Fruit fly (Drosophila melanogaster) whole organism: ENCODE results near the gene CG16865.

ENCODE experiments used
- CG8478 ChIP-seq: fragments of >200 bp; optimal IDR thresholded peaks from 2 replicates; lab custom pipeline; 2018; ENCODE audit warnings: inconsistent platforms
- Dll ChIP-seq: fragments of >200 bp; optimal IDR thresholded peaks from 2 replicates; lab custom pipeline; 2017
- EcR ChIP-seq, 2 experiments: fragments of >200 bp; optimal IDR thresholded peaks; 2 replicates each; lab custom pipeline; 2017; ENCODE audit warnings: missing biosample characterization in 2 of 2, missing genetic modification characterization in 2 of 2, missing genetic modification reagents in 2 of 2
- pan ChIP-seq: fragments of >200 bp; optimal IDR thresholded peaks from 2 replicates; lab custom pipeline; 2017
- psq ChIP-seq: fragments of >200 bp; optimal IDR thresholded peaks from 2 replicates; lab custom pipeline; 2017
- usp ChIP-seq: fragments of >200 bp; optimal IDR thresholded peaks from 2 replicates; lab custom pipeline; 2017; ENCODE audit warnings: missing biosample characterization, missing genetic modification characterization, mixed read lengths

CG16865 gene

DNA sequence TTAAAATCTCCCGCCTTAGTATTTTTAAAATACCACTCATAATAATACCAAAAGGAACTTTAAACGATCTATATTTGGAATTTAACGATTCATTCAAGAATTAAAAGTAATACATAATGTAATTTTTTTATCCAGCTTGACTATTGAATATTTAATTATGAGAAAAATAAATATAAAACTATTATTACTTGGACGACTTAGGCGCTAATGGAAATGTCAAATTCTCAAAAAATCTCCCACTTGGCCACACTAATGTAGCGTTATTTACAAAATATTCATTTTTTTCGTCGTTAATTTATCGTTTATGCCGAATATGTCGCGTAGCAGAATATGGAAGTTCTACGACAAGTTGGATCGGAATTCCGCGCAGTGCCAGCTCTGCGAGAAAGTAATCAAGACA, 20.6 kb upstream of the CG16865 start, which contains the start of gene CG16863:
TSS of gene CG16863 (plus strand) at position 245 of the 400 bp plus-strand sequence.
- no peak for TF ChIP-seq EcR (GFP tag; optimal IDR thresholded peaks at IDR 0.05; lab: Kevin White, UChicago)
- TF ChIP-seq Dll (lab: Kevin White, UChicago) = no peak
- no peak for TF ChIP-seq CG8478

DNA sequence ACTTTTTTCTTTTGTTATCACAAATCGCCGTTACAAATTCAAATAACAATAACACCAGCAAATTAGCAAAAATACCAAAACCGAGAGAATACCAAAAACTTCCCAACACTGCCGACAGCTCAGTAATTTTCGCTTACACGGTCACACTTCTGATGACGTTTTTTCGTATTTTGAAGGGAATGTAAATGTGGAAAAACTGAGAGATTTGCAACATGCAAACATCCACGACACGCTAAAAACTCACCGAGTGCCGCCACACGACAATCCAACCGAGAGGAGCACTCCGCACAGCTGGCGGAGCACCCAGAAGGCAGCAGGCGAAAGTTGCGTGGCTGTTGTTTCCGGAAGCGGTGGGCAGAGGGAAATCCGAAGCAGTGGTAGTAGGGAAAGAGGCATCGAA, 17.9 kb upstream of the CG16865 start, which contains the start of gene Sec71:
TSS of gene Sec71 (plus strand) at position 117 of the 400 bp plus-strand sequence.
- TF ChIP-seq Dll (lab: Kevin White, UChicago) (no peak), EcR (GFP tag; optimal IDR thresholded peaks at IDR 0.05; lab: Kevin White, UChicago) (no peak)

DNA sequence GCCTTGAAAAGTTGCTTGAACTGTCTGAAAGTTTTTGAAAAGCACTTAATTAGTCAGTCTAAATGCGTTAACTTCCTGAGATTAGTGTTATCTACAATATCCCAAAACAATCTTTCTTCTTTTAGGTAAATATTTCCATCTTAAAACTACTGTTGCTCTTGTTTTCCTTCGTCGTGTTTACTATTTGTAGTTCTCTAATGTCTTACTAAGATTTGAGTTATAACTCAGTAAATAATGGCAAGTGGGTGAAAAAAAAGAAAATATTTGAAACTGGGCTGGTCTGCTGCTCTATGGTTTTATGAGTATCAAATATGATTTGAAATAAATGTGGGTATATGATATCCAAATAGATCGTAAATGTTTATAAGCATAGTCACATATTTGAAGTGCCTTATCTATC, 10.2 kb upstream of the CG16865 start:
- TF ChIP-seq usp (GFP tag; lab: Kevin White, UChicago) (no peak), Dll (lab: Kevin White, UChicago) (no peak), pan (lab: Kevin White, UChicago) (no peak), EcR (GFP tag; optimal IDR thresholded peaks at IDR 0.05; lab: Kevin White, UChicago) (no peak), CG8478 (no peak), psq (lab: Kevin White, UChicago) (no peak)

DNA sequence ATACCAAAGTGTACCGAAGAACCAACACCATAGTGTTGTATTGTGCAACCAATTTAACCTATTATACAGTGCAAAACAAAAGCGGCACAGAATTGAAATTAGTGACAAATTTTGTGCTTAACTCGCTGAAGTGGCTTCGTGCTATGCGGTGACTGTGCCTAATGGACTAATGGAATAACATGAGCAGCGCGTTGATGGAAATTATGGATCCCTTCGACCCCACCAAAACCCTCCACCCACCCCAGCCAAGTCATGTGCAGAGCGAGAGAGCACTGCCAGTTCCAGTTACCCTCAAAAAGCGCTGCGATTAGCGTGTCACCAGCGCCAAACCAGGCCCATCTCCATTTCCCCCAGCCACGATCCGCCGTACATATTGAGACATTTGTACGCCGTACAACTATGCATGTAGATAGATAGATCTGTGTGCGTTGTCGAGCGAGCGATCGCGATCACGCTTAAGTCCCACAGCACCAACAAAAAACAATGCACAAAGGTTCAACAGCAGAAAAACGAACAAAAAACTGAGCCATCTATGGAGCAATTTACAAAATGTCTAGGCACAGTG, 9.2 kb upstream of the CG16865 start:
- TF ChIP-seq usp (GFP tag; lab: Kevin White, UChicago) = no peak
- no peak for TF ChIP-seq pan (lab: Kevin White, UChicago)
- no peak for TF ChIP-seq psq (lab: Kevin White, UChicago)
- no peak for TF ChIP-seq Dll (lab: Kevin White, UChicago)
- no peak for TF ChIP-seq EcR (GFP tag; optimal IDR thresholded peaks at IDR 0.05; lab: Kevin White, UChicago)
- TF ChIP-seq CG8478 = no peak

DNA sequence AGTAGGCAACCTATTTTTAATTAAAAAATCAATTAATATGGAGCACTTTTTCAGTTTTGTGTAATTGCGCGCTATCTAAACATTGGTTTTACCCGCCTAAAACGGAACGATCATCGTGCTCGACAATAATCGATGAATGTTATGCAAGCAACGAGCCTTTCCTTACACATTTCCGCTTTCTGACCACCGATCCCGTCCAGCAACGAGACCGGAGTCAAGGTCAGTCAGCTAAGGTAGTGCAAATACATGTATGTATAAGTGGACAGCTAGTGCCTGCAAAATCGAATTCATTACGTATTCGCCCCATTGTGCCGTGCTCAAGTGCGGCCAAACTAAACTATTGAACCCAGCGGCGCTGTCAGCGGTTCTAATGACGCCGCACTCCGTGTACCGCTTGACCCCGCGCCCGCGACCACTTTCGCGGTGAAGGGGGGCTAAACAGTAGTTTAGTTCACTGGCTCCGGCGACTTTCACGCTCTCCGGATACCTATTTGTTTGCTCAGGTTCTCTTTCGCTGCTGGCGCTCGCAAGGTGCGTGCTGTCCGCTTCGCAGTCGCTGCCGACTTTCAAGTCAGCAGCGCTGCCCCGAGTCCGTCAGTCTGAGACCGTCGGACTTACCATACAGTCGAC, 8.2 kb upstream of the CG16865 start, which contains the start of gene CAH1:
TSS of gene CAH1 (plus strand) at position 595 of the 630 bp plus-strand sequence.
- TF ChIP-seq pan (lab: Kevin White, UChicago) (no peak), psq (lab: Kevin White, UChicago) (no peak), CG8478 (no peak), Dll (lab: Kevin White, UChicago) (no peak), EcR (GFP tag; optimal IDR thresholded peaks at IDR 0.05; lab: Kevin White, UChicago) (no peak), usp (GFP tag; lab: Kevin White, UChicago) (no peak)

DNA sequence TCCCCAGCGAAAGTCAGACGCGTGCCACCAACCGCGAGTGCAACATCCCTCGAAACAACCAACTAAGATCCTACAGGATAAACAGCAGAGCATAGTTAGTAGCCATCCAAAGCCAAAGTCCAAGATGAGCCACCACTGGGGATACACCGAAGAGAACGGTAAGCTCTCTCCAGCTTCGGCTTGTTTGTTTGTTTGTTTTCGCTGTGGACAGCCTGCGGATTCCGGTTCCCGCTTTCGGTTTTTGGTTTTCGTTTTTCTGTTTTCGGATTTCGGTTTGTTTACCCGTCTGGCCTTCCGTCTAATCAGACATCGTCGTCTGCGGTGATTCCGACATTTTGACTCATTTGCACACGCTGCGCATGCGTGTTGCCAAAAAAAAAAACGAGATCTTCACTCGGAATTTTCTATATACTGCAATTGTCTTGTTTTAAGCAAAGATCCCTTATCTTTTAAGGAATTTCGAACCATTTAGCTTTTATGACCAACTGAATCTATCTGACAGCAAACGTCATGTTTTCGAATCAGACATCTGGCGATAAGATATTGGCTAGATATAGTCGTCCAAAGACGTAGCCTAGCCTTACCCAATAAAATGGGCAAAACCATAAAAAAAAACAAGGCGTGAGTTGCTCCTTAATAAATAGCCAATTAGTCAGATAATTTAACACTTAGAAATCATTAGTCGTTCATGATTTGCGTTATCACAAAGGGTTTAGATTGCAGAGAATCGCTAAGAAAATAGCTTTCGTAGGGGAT, 7.3 kb upstream of the CG16865 start:
- no peak for TF ChIP-seq CG8478
- no peak for TF ChIP-seq pan (lab: Kevin White, UChicago)
- TF ChIP-seq Dll (lab: Kevin White, UChicago) = no peak
- TF ChIP-seq usp (GFP tag; lab: Kevin White, UChicago) = no peak
- TF ChIP-seq EcR (GFP tag; optimal IDR thresholded peaks at IDR 0.05; lab: Kevin White, UChicago) = no peak
- no peak for TF ChIP-seq psq (lab: Kevin White, UChicago)

DNA sequence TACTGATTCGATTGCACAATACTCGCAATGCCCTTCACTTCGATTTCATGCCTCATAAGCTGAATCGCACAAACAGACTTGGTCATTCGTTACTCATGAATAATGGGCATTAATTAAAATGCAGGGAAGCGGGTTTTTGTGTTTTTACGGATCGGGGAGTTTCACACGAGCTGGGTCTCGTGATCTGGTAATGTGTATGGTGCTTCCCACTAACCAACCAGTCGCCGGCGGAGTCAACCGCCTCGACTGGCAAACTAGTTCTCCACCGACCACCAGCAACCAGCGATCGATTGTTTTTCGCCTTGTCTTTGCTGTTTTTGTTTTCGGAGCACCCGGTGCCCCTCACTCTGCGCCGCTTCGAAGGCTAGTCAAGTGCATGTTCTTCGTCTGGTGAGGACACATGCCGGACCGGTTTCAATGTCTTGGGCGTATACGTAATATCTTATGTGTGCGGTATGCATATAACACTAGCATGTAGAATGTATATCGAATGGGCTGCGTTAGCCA, 6.7 kb upstream of the CG16865 start:
- TF ChIP-seq psq (lab: Kevin White, UChicago) (no peak), EcR (GFP tag; optimal IDR thresholded peaks at IDR 0.05; lab: Kevin White, UChicago) (no peak), CG8478 (no peak), pan (lab: Kevin White, UChicago) (no peak), Dll (lab: Kevin White, UChicago) (no peak), usp (GFP tag; lab: Kevin White, UChicago) (no peak)

DNA sequence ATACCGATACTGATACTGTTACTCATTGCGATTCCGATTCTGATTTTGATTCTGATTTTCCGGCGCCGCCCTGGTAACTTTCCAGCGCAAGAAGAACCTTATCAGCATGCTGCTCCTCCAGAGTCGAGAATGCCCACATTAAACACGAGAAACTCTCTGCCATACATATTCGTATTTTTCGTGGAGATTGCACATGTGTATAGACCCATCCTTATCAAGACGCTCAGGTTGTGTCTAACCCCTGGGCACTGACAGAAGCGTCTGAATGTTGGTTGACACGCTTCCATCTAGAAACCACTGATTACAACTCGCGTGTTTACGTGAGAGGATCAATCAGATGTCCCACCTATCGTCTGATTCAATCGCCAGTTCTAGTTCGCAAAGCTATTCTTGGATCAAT, 6.2 kb upstream of the CG16865 start:
- TF ChIP-seq usp (GFP tag; lab: Kevin White, UChicago) (no peak), Dll (lab: Kevin White, UChicago) (no peak), CG8478 (no peak), psq (lab: Kevin White, UChicago) (no peak), pan (lab: Kevin White, UChicago) (no peak), EcR (GFP tag; optimal IDR thresholded peaks at IDR 0.05; lab: Kevin White, UChicago) (no peak)

DNA sequence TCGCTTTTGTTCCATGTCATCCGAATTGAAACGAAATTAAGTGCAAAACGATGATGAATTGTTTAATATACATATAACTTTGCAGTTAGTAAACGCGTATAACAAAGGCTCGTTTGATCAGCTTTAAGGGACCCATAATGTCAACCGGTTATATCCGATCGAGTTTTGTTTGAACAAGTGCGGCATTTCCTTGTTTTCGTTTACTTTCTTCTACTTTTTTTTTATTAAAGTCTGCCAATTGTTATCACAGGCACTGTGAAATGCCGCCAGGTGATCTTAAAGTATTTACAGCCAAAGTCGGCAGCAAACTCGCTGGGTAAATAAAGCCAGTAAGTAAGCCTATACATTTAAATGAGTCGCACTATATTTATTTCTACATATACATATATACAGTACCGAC, 4.2 kb upstream of the CG16865 start:
- no peak for TF ChIP-seq psq (lab: Kevin White, UChicago)
- no peak for TF ChIP-seq EcR (GFP tag; optimal IDR thresholded peaks at IDR 0.05; lab: Kevin White, UChicago)
- no peak for TF ChIP-seq pan (lab: Kevin White, UChicago)
- TF ChIP-seq usp (GFP tag; lab: Kevin White, UChicago) = no peak

DNA sequence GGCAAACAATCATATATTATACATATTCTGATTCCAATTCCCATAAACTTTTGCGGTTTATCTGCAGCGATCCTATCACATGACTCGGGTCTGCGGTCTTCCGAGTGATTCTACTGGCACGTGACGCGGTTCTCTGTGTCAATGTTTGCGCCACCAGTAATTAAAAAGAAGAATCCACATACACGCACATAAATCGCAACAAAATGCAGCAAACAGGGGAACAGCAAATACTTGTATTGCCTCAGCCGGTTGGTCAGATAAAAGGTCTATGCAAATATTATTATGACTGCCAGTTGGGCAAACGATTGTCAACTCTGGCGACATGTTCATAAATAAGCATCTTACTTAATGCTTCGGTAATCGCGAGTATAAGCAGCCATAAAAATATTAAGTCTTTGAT, 3.4 kb upstream of the CG16865 start:
- TF ChIP-seq CG8478 (no peak), Dll (lab: Kevin White, UChicago) (no peak), EcR (GFP tag; optimal IDR thresholded peaks at IDR 0.05; lab: Kevin White, UChicago) (no peak), pan (lab: Kevin White, UChicago) (no peak), usp (GFP tag; lab: Kevin White, UChicago) (no peak), psq (lab: Kevin White, UChicago) (no peak)

DNA sequence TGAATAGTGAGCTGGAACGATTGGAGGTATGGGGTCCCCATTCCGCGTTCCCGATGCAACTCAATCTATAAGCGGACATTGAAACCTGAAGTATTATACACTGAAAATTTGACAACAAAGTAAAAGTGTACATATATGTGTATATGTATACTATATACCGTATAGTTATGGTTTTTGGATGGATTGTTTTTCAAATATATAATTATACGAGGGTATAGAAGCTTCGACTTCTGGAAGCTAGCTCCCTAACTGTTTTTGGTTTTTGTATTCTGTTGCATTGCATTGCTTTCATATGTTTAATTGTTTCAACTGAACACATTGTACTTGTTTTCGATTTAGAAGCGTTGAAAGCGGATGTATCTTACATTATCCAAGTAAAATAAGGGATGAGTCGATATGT, 1.8 kb downstream of the CG16865 start, which contains the start of gene CG16888:
TSS of gene CG16888 (minus strand) at position 101 of the 400 bp plus-strand sequence.
- TF ChIP-seq Dll (lab: Kevin White, UChicago) (no peak), usp (GFP tag; lab: Kevin White, UChicago) (no peak), psq (lab: Kevin White, UChicago) (no peak), pan (lab: Kevin White, UChicago) (no peak), CG8478 (no peak), EcR (GFP tag; optimal IDR thresholded peaks at IDR 0.05; lab: Kevin White, UChicago) (no peak)
